Fruit fly (Drosophila melanogaster) whole organism, adult: Measurements from ENCODE around the gene Cht7.

ENCODE experiments used
- CG5204 ChIP-seq: fragments of 200-800 bp; sonication (Bioruptor generic); optimal IDR thresholded peaks from 2 replicates; lab custom pipeline; 2016; ENCODE audit warnings: missing biosample characterization, missing genetic modification characterization
- Crg-1 ChIP-seq: fragments of 200-800 bp; sonication (Bioruptor generic); optimal IDR thresholded peaks from 2 replicates; lab custom pipeline; 2016; ENCODE audit warnings: missing biosample characterization, missing genetic modification characterization
- Hr96 ChIP-seq: fragments of 200-800 bp; sonication (Bioruptor generic); optimal IDR thresholded peaks from 2 replicates; lab custom pipeline; 2016; ENCODE audit warnings: missing biosample characterization, missing genetic modification characterization
- kay ChIP-seq: fragments of 200-800 bp; sonication (Bioruptor generic); peaks from one replicate; lab custom pipeline; 2016; ENCODE audit warnings: missing biosample characterization, missing genetic modification characterization, borderline replicate concordance
- tj ChIP-seq: fragments of 200-800 bp; sonication (Bioruptor generic); optimal IDR thresholded peaks from 3 replicates; lab custom pipeline; 2017; ENCODE audit warnings: missing biosample characterization, mild to moderate bottlenecking, missing genetic modification characterization, moderate library complexity

DNA sequence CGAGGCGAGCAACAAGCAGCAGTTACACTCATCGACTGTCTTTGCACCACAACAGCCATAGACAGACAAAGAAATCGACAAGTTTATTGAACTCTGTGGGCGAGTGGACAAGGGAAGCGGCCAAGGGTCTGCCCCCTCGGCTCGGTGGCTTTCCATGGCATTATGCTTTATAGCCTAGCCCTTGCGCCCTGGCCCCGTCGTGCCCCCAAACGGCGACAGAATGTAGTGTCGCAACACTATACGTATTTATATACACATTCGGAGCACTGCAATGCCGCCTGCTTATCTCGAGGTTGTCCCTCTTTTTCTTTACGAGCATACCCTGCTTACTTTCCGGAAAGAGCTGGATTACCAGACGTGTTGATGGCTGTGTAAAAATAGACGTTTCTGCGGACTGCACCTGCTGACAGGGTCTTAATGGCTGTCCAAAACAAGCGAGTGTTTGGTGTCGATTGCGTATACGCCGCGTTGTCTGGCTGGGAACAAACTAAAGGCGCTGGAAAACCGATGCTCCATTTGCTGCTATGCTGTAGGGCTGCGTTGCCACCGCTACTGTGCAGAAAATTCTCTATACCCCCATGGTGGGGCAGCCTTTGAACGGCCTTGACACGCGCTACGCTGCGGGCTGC lies 16.0 kb upstream of the Cht7 start:
- TF ChIP-seq kay (no peak), Crg-1 (GFP tag; lab: Kevin White, UChicago) (no peak), CG5204 (GFP tag; lab: Kevin White, UChicago) (no peak), Hr96 (no peak), tj (GFP tag; lab: Kevin White, UChicago) (no peak)
